Fruit fly (Drosophila melanogaster): Measurements from ENCODE around the gene CG7115.

The CG7115 gene

DNA sequence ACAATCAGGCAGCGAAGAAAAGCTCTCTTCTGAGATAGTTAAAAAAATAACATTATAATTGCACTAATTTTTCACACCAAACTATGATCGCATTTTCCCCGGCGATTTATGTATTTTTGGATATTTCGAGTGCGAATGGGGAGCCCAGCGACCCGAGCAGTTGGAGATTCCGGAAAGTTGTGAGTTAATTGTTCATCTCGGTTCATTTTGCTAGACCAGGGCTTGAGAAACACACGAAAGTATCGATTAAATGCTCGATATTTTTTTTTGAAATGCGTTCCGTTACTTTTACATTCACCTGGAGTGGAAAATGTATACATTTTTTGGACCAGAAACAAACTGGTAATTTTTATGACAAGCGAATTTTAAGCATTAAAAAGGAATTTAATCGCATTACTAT, 10.4 kb upstream of the CG7115 start, which contains the start of gene Cdc14 (continued):
- TF ChIP-seq gro (GFP tag; optimal IDR thresholded peaks at IDR 0.05) = peak; percentile 23
- peak; percentile 23 for TF ChIP-seq CrebB (tag; optimal IDR thresholded peaks at IDR 0.05)
- TF ChIP-seq CG12659 (GFP tag; optimal IDR thresholded peaks at IDR 0.05) = peak; percentile 3
- peak; percentile 88 for TF ChIP-seq Myb (GFP tag; optimal IDR thresholded peaks at IDR 0.05)
- TF ChIP-seq Stat92E (GFP tag; optimal IDR thresholded peaks at IDR 0.05) = no peak
- peak; percentile 30 for TF ChIP-seq scrt (GFP tag; optimal IDR thresholded peaks at IDR 0.05)
- no peak for TF ChIP-seq Dp (GFP tag; optimal IDR thresholded peaks at IDR 0.05)
- TF ChIP-seq dpn (GFP tag; optimal IDR thresholded peaks at IDR 0.05) = peak in 1 of 2 experiments; percentile 13
- peak; percentile 46 for TF ChIP-seq CG7987 (GFP tag; optimal IDR thresholded peaks at IDR 0.05)
- TF ChIP-seq ERR (GFP tag; optimal IDR thresholded peaks at IDR 0.05) = peak; percentile 30
- TF ChIP-seq CG5245 (GFP tag; optimal IDR thresholded peaks at IDR 0.05) = no peak
- TF ChIP-seq CG9932 (GFP tag; IDR thresholded peaks at IDR 0.05) = peak; percentile 35; the same call in 1 of the 2 replicates
- peak; percentile 42; the same call in 2 of the 3 replicates for TF ChIP-seq CG7963 (GFP tag; IDR thresholded peaks at IDR 0.05; ENCODE audit: partially characterized antibody)
- TF ChIP-seq B-H1 (GFP tag; IDR thresholded peaks at IDR 0.05) = no peak
- TF ChIP-seq nom (GFP tag; optimal IDR thresholded peaks at IDR 0.05) = peak; percentile 4
- no peak for TF ChIP-seq CoRest (tag; optimal IDR thresholded peaks at IDR 0.05)
- TF ChIP-seq CG17186 (GFP tag; optimal IDR thresholded peaks at IDR 0.05) = peak; percentile 18
- peak; percentile 4 for TF ChIP-seq Fer1 (GFP tag; optimal IDR thresholded peaks at IDR 0.05)
- TF ChIP-seq knrl (GFP tag; IDR thresholded peaks at IDR 0.05; ENCODE audit: partially characterized antibody) = peak; percentile 55; the same call in 2 of the 3 replicates
- TF ChIP-seq Doc3 (GFP tag; IDR thresholded peaks at IDR 0.05; ENCODE audit: partially characterized antibody) = peak; percentile 31; the same call in 1 of the 3 replicates
- peak; percentile 43; the same call in 1 of the 2 replicates for TF ChIP-seq chm (GFP tag; IDR thresholded peaks at IDR 0.05)
- TF ChIP-seq CG1024 (GFP tag; IDR thresholded peaks at IDR 0.05) = no peak
- TF ChIP-seq CG34422 (GFP tag; IDR thresholded peaks at IDR 0.05) = peak; percentile 47; the same call in 1 of the 3 replicates
- peak; percentile 55; the same call in 1 of the 2 replicates for TF ChIP-seq bbx (GFP tag; IDR thresholded peaks at IDR 0.05; ENCODE audit: partially characterized antibody)
- peak; percentile 57; the same call in 2 of the 3 replicates for TF ChIP-seq z (GFP tag; IDR thresholded peaks at IDR 0.05)
- peak; percentile 53; the same call in 2 of the 3 replicates for TF ChIP-seq CG16813 (GFP tag; IDR thresholded peaks at IDR 0.05; ENCODE audit: partially characterized antibody)
- peak; percentile 67 for TF ChIP-seq CG13287 (GFP tag; IDR thresholded peaks at IDR 0.05; ENCODE audit: partially characterized antibody)
- peak; percentile 21 for TF ChIP-seq CG12071 (GFP tag; optimal IDR thresholded peaks at IDR 0.05)
- TF ChIP-seq CG6765 (GFP tag; optimal IDR thresholded peaks at IDR 0.05) = peak; percentile 25
- TF ChIP-seq dati (GFP tag; IDR thresholded peaks at IDR 0.05) = no peak
- peak; percentile 60 for TF ChIP-seq pzg (GFP tag; optimal IDR thresholded peaks at IDR 0.05)
- TF ChIP-seq MESR4 (GFP tag; optimal IDR thresholded peaks at IDR 0.05) = peak; percentile 49
- TF ChIP-seq Ada2b (GFP tag; IDR thresholded peaks at IDR 0.05) = no peak
- TF ChIP-seq ci (GFP tag; IDR thresholded peaks at IDR 0.05) = peak; percentile 54; the same call in 2 of the 3 replicates
- TF ChIP-seq Jarid2 (GFP tag; optimal IDR thresholded peaks at IDR 0.05) = peak; percentile 54
- peak; percentile 52 for TF ChIP-seq abd-A (tag; optimal IDR thresholded peaks at IDR 0.05)
- TF ChIP-seq BEAF-32 (GFP tag; optimal IDR thresholded peaks at IDR 0.05) = peak; percentile 69
- TF ChIP-seq nau (GFP tag; optimal IDR thresholded peaks at IDR 0.05) = no peak
- peak; percentile 32 for TF ChIP-seq Meics (GFP tag; optimal IDR thresholded peaks at IDR 0.05)
- peak; percentile 57 for TF ChIP-seq CG12236 (GFP tag; optimal IDR thresholded peaks at IDR 0.05)
- peak; percentile 16 for TF ChIP-seq mirr (GFP tag; optimal IDR thresholded peaks at IDR 0.05)
- peak; percentile 43; the same call in 1 of the 4 replicates for TF ChIP-seq Dll (GFP tag; IDR thresholded peaks at IDR 0.05; ENCODE audit: partially characterized antibody)
- TF ChIP-seq Tbp (GFP tag; optimal IDR thresholded peaks at IDR 0.05) = no peak
- TF ChIP-seq unpg (GFP tag; optimal IDR thresholded peaks at IDR 0.05) = peak; percentile 30
- no peak for TF ChIP-seq CG11398 (GFP tag; optimal IDR thresholded peaks at IDR 0.05)
- TF ChIP-seq chinmo (GFP tag; IDR thresholded peaks at IDR 0.05; ENCODE audit: partially characterized antibody) = peak; percentile 77; the same call in 2 of the 4 replicates
- TF ChIP-seq ind (GFP tag; optimal IDR thresholded peaks at IDR 0.05) = no peak
- peak; percentile 92 for TF ChIP-seq CG7928 (GFP tag; optimal IDR thresholded peaks at IDR 0.05)
